Worm (Caenorhabditis elegans) whole organism, late embryonic: ENCODE measurements around the gene dct-1.
A peak's percentile ranks its signal among the peaks of the same experiment; 100 is the strongest.

Source experiments
- C08G9.2 ChIP-seq: sonication (generic microtip); optimal IDR thresholded peaks from 2 replicates; lab custom pipeline; 2016; ENCODE audit warnings: mild to moderate bottlenecking, missing genetic modification characterization, moderate library complexity, missing compliant biosample characterization
- F13H6.1 ChIP-seq: sonication (generic microtip); optimal IDR thresholded peaks from 2 replicates; lab custom pipeline; 2016; ENCODE audit warnings: missing genetic modification characterization, missing compliant biosample characterization
- K09A11.1 ChIP-seq: sonication (generic microtip); optimal IDR thresholded peaks from 2 replicates; lab custom pipeline; 2017; ENCODE audit warnings: antibody characterized with exemption, mild to moderate bottlenecking, missing genetic modification characterization, missing compliant biosample characterization; ENCODE audit not compliant: insufficient read depth
- T23F11.4 ChIP-seq: fragments of 200-800 bp; sonication (Bioruptor generic); optimal IDR thresholded peaks from 2 replicates; lab custom pipeline; 2018; ENCODE audit warnings: mild to moderate bottlenecking, missing genetic modification characterization, missing compliant biosample characterization
- Y22D7AL.16 ChIP-seq: sonication (generic microtip); optimal IDR thresholded peaks from 2 replicates; lab custom pipeline; 2016; ENCODE audit warnings: missing genetic modification characterization, missing compliant biosample characterization
- ama-1 ChIP-seq: fragments of 150-350 bp; optimal IDR thresholded peaks from 2 replicates; lab custom pipeline; 2014
- ceh-19 ChIP-seq: fragments of 200-800 bp; sonication (Bioruptor generic); optimal IDR thresholded peaks from 2 replicates; lab custom pipeline; 2018; ENCODE audit warnings: mild to moderate bottlenecking, missing genetic modification characterization, missing compliant biosample characterization
- ceh-22 ChIP-seq: sonication (generic microtip); optimal IDR thresholded peaks from 2 replicates; lab custom pipeline; 2017; ENCODE audit warnings: missing biosample characterization, missing genetic modification characterization
- ceh-24 ChIP-seq: sonication (generic microtip); optimal IDR thresholded peaks from 2 replicates; lab custom pipeline; 2016; ENCODE audit warnings: mild to moderate bottlenecking, missing genetic modification characterization, missing compliant biosample characterization
- ceh-30 ChIP-seq: fragments of 150-350 bp; optimal IDR thresholded peaks from 2 replicates; lab custom pipeline; 2014; ENCODE audit warnings: missing biosample characterization, missing genetic modification characterization
- ceh-31 ChIP-seq: sonication (generic microtip); optimal IDR thresholded peaks from 2 replicates; lab custom pipeline; 2016; ENCODE audit warnings: missing genetic modification characterization, missing compliant biosample characterization
- ceh-34 ChIP-seq: sonication (generic microtip); optimal IDR thresholded peaks from 2 replicates; lab custom pipeline; 2016; ENCODE audit warnings: mild to moderate bottlenecking, missing genetic modification characterization, missing compliant biosample characterization
- ceh-45 ChIP-seq: fragments of 200-800 bp; sonication (Bioruptor generic); IDR thresholded peaks from 2 replicates; pipeline ENCODE4 v1.3.6; 2022; ENCODE audit warnings: missing genetic modification reagents, missing genetic modification characterization, missing compliant biosample characterization
- ceh-48 ChIP-seq: sonication (generic microtip); optimal IDR thresholded peaks from 2 replicates; lab custom pipeline; 2016; ENCODE audit warnings: missing genetic modification characterization, inconsistent platforms, missing compliant biosample characterization
- ceh-6 ChIP-seq: fragments of 200-800 bp; sonication (Bioruptor generic); optimal IDR thresholded peaks from 2 replicates; lab custom pipeline; 2018; ENCODE audit warnings: mild to moderate bottlenecking, missing genetic modification characterization, missing compliant biosample characterization
- ceh-9 ChIP-seq: sonication (generic microtip); optimal IDR thresholded peaks from 2 replicates; lab custom pipeline; 2016; ENCODE audit warnings: mild to moderate bottlenecking, missing genetic modification characterization, inconsistent platforms, missing compliant biosample characterization
- dmd-4 ChIP-seq: sonication (generic microtip); optimal IDR thresholded peaks from 2 replicates; lab custom pipeline; 2016; ENCODE audit warnings: borderline replicate concordance, missing genetic modification characterization, missing compliant biosample characterization
- dve-1 ChIP-seq: sonication (generic microtip); optimal IDR thresholded peaks from 2 replicates; lab custom pipeline; 2017; ENCODE audit warnings: antibody characterized with exemption, mild to moderate bottlenecking, missing genetic modification characterization, missing compliant biosample characterization
- elt-2 ChIP-seq: sonication (generic microtip); optimal IDR thresholded peaks from 2 replicates; lab custom pipeline; 2016; ENCODE audit warnings: missing genetic modification reagents, missing genetic modification characterization, missing compliant biosample characterization
- elt-4 ChIP-seq: sonication (generic microtip); optimal IDR thresholded peaks from 2 replicates; lab custom pipeline; 2016; ENCODE audit warnings: missing genetic modification characterization, missing compliant biosample characterization
- ets-4 ChIP-seq: sonication (generic microtip); optimal IDR thresholded peaks from 2 replicates; lab custom pipeline; 2016; ENCODE audit warnings: missing genetic modification characterization, missing compliant biosample characterization
- eyg-1 ChIP-seq: sonication (generic microtip); optimal IDR thresholded peaks from 2 replicates; lab custom pipeline; 2016; ENCODE audit warnings: missing genotype, missing genetic modification characterization, missing compliant biosample characterization
- fkh-10 ChIP-seq: fragments of 150-350 bp; optimal IDR thresholded peaks from 2 replicates; lab custom pipeline; 2014; ENCODE audit warnings: missing biosample characterization, missing genetic modification reagents, missing genetic modification characterization
- fkh-6 ChIP-seq: sonication (generic microtip); optimal IDR thresholded peaks from 2 replicates; lab custom pipeline; 2016; ENCODE audit warnings: missing genetic modification characterization, missing compliant biosample characterization
- gmeb-2 ChIP-seq: sonication (generic microtip); optimal IDR thresholded peaks from 2 replicates; lab custom pipeline; 2016; ENCODE audit warnings: missing genetic modification characterization, inconsistent platforms, missing compliant biosample characterization
- hlh-13 ChIP-seq: fragments of 200-800 bp; sonication (Bioruptor generic); optimal IDR thresholded peaks from 2 replicates; lab custom pipeline; 2018; ENCODE audit warnings: mild to moderate bottlenecking, missing genetic modification characterization, missing compliant biosample characterization
- hlh-15 ChIP-seq: sonication (generic microtip); optimal IDR thresholded peaks from 2 replicates; lab custom pipeline; 2016; ENCODE audit warnings: missing genetic modification characterization, missing compliant biosample characterization
- hlh-30 ChIP-seq: sonication (generic microtip); optimal IDR thresholded peaks from 2 replicates; lab custom pipeline; 2017; ENCODE audit warnings: antibody characterized with exemption, missing genetic modification characterization, missing compliant biosample characterization; ENCODE audit not compliant: insufficient read depth
- hlh-6 ChIP-seq: sonication (generic microtip); optimal IDR thresholded peaks from 2 replicates; lab custom pipeline; 2016; ENCODE audit warnings: missing genotype, missing genetic modification characterization, missing compliant biosample characterization
- hlh-8 ChIP-seq: sonication (generic microtip); optimal IDR thresholded peaks from 2 replicates; lab custom pipeline; 2016; ENCODE audit warnings: missing genotype, missing genetic modification characterization, missing compliant biosample characterization
- lin-11 ChIP-seq: fragments of 200-800 bp; sonication (Bioruptor generic); optimal IDR thresholded peaks from 2 replicates; lab custom pipeline; 2018; ENCODE audit warnings: mild to moderate bottlenecking, missing genetic modification characterization, missing compliant biosample characterization
- madf-2 ChIP-seq: sonication (generic microtip); optimal IDR thresholded peaks from 2 replicates; lab custom pipeline; 2017; ENCODE audit warnings: missing genetic modification characterization, missing compliant biosample characterization
- npax-4 ChIP-seq: sonication (generic microtip); optimal IDR thresholded peaks from 2 replicates; lab custom pipeline; 2016; ENCODE audit warnings: missing genetic modification characterization, missing compliant biosample characterization
- odd-2 ChIP-seq: sonication (generic microtip); optimal IDR thresholded peaks from 2 replicates; lab custom pipeline; 2017; ENCODE audit warnings: antibody characterized with exemption, mild to moderate bottlenecking, missing genetic modification characterization, missing compliant biosample characterization
- pag-3 ChIP-seq: sonication (generic microtip); optimal IDR thresholded peaks from 2 replicates; lab custom pipeline; 2016; ENCODE audit warnings: missing compliant biosample characterization, missing genetic modification characterization, borderline replicate concordance
- pat-9 ChIP-seq: fragments of 200-800 bp; sonication (Bioruptor generic); optimal IDR thresholded peaks from 2 replicates; lab custom pipeline; 2018; ENCODE audit warnings: mild to moderate bottlenecking, missing genetic modification characterization, moderate library complexity, missing compliant biosample characterization
- pax-1 ChIP-seq: fragments of 150-350 bp; optimal IDR thresholded peaks from 2 replicates; lab custom pipeline; 2014; ENCODE audit warnings: missing biosample characterization, missing genetic modification characterization
- pha-4 ChIP-seq: fragments of 150-350 bp; optimal IDR thresholded peaks from 2 replicates; lab custom pipeline; 2018; ENCODE audit warnings: missing biosample characterization, missing genetic modification reagents, missing genetic modification characterization
- rnt-1 ChIP-seq: sonication (generic microtip); optimal IDR thresholded peaks from 2 replicates; lab custom pipeline; 2016; ENCODE audit warnings: missing genetic modification characterization, missing compliant biosample characterization
- sdc-2 ChIP-seq: sonication (generic microtip); optimal IDR thresholded peaks from 2 replicates; lab custom pipeline; 2016; ENCODE audit warnings: missing genotype, missing genetic modification characterization, missing compliant biosample characterization
- sox-4 ChIP-seq: sonication (generic microtip); optimal IDR thresholded peaks from 2 replicates; lab custom pipeline; 2017; ENCODE audit warnings: mild to moderate bottlenecking, missing genetic modification characterization, inconsistent platforms, missing compliant biosample characterization
- syd-9 ChIP-seq: sonication (generic microtip); optimal IDR thresholded peaks from 2 replicates; lab custom pipeline; 2016; ENCODE audit warnings: mild to moderate bottlenecking, missing genetic modification characterization, moderate library complexity, missing compliant biosample characterization
- tbx-2 ChIP-seq: sonication (generic microtip); optimal IDR thresholded peaks from 2 replicates; lab custom pipeline; 2016; ENCODE audit warnings: missing genetic modification characterization, missing compliant biosample characterization
- tbx-7 ChIP-seq: sonication (generic microtip); optimal IDR thresholded peaks from 2 replicates; lab custom pipeline; 2016; ENCODE audit warnings: missing genotype, missing genetic modification characterization, missing compliant biosample characterization
- ttx-3 ChIP-seq: sonication (generic microtip); optimal IDR thresholded peaks from 2 replicates; lab custom pipeline; 2016; ENCODE audit warnings: missing genetic modification reagents, missing genetic modification characterization, missing compliant biosample characterization
- unc-42 ChIP-seq: sonication (generic microtip); optimal IDR thresholded peaks from 2 replicates; lab custom pipeline; 2016; ENCODE audit warnings: missing genotype, missing genetic modification characterization, missing compliant biosample characterization
- unc-55 ChIP-seq: sonication (generic microtip); optimal IDR thresholded peaks from 2 replicates; lab custom pipeline; 2017; ENCODE audit warnings: missing biosample characterization, missing genetic modification reagents, missing genetic modification characterization
- unc-86 ChIP-seq: sonication (generic microtip); optimal IDR thresholded peaks from 2 replicates; lab custom pipeline; 2016; ENCODE audit warnings: missing genetic modification characterization, missing compliant biosample characterization
- ztf-16 ChIP-seq: sonication (generic microtip); optimal IDR thresholded peaks from 2 replicates; lab custom pipeline; 2017; ENCODE audit warnings: missing genetic modification characterization, missing compliant biosample characterization

dct-1 gene

ce11 chrX:7944999-7945398 lies 9.2 kb upstream of the dct-1 start, which contains the start of gene tnt-3 (continued):
- TF ChIP-seq ceh-9 (tag; lab: Kevin White, UChicago): no peak
- no peak for TF ChIP-seq sox-4 (tag; lab: Kevin White, UChicago)
- no peak for TF ChIP-seq rnt-1 (tag; lab: Kevin White, UChicago)
- TF ChIP-seq C08G9.2: no peak
- TF ChIP-seq, all 69 proteins: peak for 0

DNA sequence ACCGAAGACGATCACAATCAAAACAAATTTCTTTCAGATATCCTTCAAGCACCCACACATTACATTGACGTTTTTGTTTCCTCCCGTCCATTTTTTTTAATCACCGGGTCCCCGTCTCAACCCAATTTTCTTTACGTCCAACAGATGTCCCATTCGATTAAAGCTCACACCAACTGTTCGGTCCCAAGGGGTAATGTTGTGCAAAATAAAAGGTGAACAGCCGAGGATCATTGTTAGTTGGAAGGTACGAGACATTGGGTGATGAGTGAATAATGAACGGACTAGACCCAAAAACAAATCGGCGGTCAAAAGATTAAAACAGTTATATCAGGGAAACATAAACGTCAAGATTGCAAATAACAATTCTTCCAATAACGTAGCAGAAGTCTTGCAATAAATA lies 8.7 kb upstream of the dct-1 start:
- TF ChIP-seq tbx-2 (tag; lab: Kevin White, UChicago) (no peak), pha-4 (tag; lab: Kevin White, UChicago) (no peak), gmeb-2 (no peak), hlh-15 (tag; lab: Kevin White, UChicago) (no peak), unc-55 (GFP tag; lab: Kevin White, UChicago) (peak; percentile 35)

DNA sequence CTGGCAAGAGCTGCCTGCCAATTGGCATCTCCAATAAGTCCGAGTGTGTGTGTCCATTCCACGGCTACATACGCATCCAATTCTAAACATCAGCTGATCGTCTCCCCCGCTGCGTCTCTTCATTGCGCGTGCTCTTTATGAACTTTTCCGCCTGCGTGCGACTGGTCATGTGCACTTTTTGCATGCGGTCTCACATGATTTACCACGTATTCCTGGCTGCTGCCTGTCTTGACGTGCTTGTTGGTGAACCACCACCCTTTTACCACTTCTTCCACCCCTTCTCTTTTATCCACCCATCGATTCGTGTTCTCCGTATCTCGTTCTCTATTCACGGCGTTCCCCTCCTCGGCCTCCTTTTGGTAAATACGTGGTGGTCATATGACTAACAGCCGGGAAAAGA lies 2.6 kb upstream of the dct-1 start:
- no peak for TF ChIP-seq ttx-3 (tag; lab: Kevin White, UChicago)
- TF ChIP-seq pag-3 (tag; lab: Kevin White, UChicago): no peak
- no peak for TF ChIP-seq ceh-6 (GFP tag; lab: Kevin White, UChicago)
- TF ChIP-seq hlh-30 (tag; lab: Kevin White, UChicago): peak; percentile 100
- peak; percentile 94 for TF ChIP-seq ceh-31
- no peak for TF ChIP-seq odd-2 (tag; lab: Kevin White, UChicago)
- no peak for TF ChIP-seq fkh-10
- peak; percentile 31 for TF ChIP-seq syd-9 (tag; lab: Kevin White, UChicago)
- peak; percentile 8 for TF ChIP-seq pat-9 (tag; lab: Kevin White, UChicago)
- no peak for TF ChIP-seq ztf-16 (tag; lab: Kevin White, UChicago)
- no peak for TF ChIP-seq lin-11 (tag; lab: Kevin White, UChicago)
- TF ChIP-seq elt-2: no peak
- TF ChIP-seq rnt-1 (tag; lab: Kevin White, UChicago): peak; percentile 56
- TF ChIP-seq sox-4 (tag; lab: Kevin White, UChicago): no peak
- no peak for TF ChIP-seq dmd-4 (tag; lab: Kevin White, UChicago)
- TF ChIP-seq ceh-45: 0 out of 2 replicates have a peak, but pooled peaks have one; percentile 44
- peak; percentile 68 for TF ChIP-seq madf-2 (tag; lab: Kevin White, UChicago)
- TF ChIP-seq dve-1 (tag; lab: Kevin White, UChicago): no peak
- TF ChIP-seq C08G9.2: peak; percentile 63
- no peak for TF ChIP-seq pax-1
- TF ChIP-seq elt-4 (tag; lab: Kevin White, UChicago): no peak
- TF ChIP-seq F13H6.1 (tag; lab: Kevin White, UChicago): peak; percentile 10
- TF ChIP-seq ceh-19 (GFP tag; lab: Kevin White, UChicago): no peak
- TF ChIP-seq ama-1: no peak
- peak; percentile 62 for TF ChIP-seq ceh-48 (tag; lab: Kevin White, UChicago)
- no peak for TF ChIP-seq gmeb-2
- TF ChIP-seq hlh-8 (tag; lab: Kevin White, UChicago): peak; percentile 80
- TF ChIP-seq unc-42 (tag; lab: Kevin White, UChicago): peak; percentile 79
- peak; percentile 84 for TF ChIP-seq ceh-34
- no peak for TF ChIP-seq ceh-22 (tag; lab: Kevin White, UChicago)
- no peak for TF ChIP-seq ets-4 (tag; lab: Kevin White, UChicago)
- no peak for TF ChIP-seq npax-4 (tag; lab: Kevin White, UChicago)
- peak; percentile 85 for TF ChIP-seq sdc-2 (tag; lab: Kevin White, UChicago)
- TF ChIP-seq T23F11.4: peak; percentile 55
- TF ChIP-seq K09A11.1 (tag; lab: Kevin White, UChicago): no peak
- no peak for TF ChIP-seq Y22D7AL.16
- peak; percentile 23 for TF ChIP-seq ceh-30 (tag; lab: Kevin White, UChicago)
- no peak for TF ChIP-seq hlh-13
- no peak for TF ChIP-seq ceh-24 (tag; lab: Kevin White, UChicago)
- TF ChIP-seq unc-55 (GFP tag; lab: Kevin White, UChicago): peak; percentile 95
- peak; percentile 67 for TF ChIP-seq unc-86 (tag; lab: Kevin White, UChicago)
- TF ChIP-seq pha-4 (tag; lab: Kevin White, UChicago): no peak
- TF ChIP-seq tbx-7: no peak
- TF ChIP-seq eyg-1 (tag; lab: Kevin White, UChicago): peak; percentile 21
- TF ChIP-seq hlh-6 (tag; lab: Kevin White, UChicago): peak; percentile 68
- TF ChIP-seq fkh-6 (tag; lab: Kevin White, UChicago): peak; percentile 44
